Worm (Caenorhabditis elegans): ENCODE results near the gene K06H6.5.

K06H6.5 gene

DNA sequence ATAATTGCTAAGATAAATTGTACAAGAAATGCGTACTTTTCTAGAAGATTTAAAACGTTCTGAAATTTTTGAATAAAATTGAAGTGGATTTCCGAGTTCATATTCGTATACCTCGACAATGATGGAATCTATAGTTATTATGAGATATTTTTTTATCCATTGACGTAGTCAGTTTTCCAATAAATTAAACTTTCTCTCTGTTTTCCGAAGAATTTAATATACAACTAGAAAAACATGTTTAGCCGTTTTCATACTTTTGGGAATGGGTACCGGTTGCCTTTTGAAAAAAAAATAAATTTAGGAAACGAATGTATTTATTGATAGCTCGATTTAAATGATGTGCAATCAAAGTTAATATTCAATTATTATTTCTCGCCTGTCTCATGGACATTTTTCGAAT, 32.7 kb downstream of the K06H6.5 start, which contains the start of gene srw-109:
srw-109 (minus strand) TSS at position 101 of the 400 bp plus-strand sequence.
- TF ChIP-seq F44E2.7 (GFP tag; IDR thresholded peaks at IDR 0.05) (no peak), tag-97 (GFP tag; IDR thresholded peaks at IDR 0.05) (no peak), dve-1 (tag; optimal IDR thresholded peaks at IDR 0.05; ENCODE audit: insufficient read depth) (no peak), nhr-111 (GFP tag; optimal IDR thresholded peaks at IDR 0.05) (no peak), nhr-25 (tag; optimal IDR thresholded peaks at IDR 0.05; ENCODE audit: borderline replicate concordance, insufficient read depth) (no peak), aly-2 (tag; optimal IDR thresholded peaks at IDR 0.05) (no peak), ctbp-1 (GFP tag; IDR thresholded peaks at IDR 0.05) (no peak), T20F7.1 (GFP tag; optimal IDR thresholded peaks at IDR 0.05) (no peak), spr-1 (tag; optimal IDR thresholded peaks at IDR 0.05) (no peak), gei-8 (GFP tag; optimal IDR thresholded peaks at IDR 0.05) (no peak), lin-29 (GFP tag; IDR thresholded peaks at IDR 0.05) (no peak), nhr-41 (GFP tag; IDR thresholded peaks at IDR 0.05) (no peak), R02D3.7 (tag; optimal IDR thresholded peaks at IDR 0.05) (no peak), nhr-11 (tag; optimal IDR thresholded peaks at IDR 0.05) (no peak), unc-62 (GFP tag; optimal IDR thresholded peaks at IDR 0.05 in 1 of 2) (no peak), unc-62 (tag; optimal IDR thresholded peaks at IDR 0.05) (no peak), ceh-62 (tag; optimal IDR thresholded peaks at IDR 0.05) (no peak)

DNA sequence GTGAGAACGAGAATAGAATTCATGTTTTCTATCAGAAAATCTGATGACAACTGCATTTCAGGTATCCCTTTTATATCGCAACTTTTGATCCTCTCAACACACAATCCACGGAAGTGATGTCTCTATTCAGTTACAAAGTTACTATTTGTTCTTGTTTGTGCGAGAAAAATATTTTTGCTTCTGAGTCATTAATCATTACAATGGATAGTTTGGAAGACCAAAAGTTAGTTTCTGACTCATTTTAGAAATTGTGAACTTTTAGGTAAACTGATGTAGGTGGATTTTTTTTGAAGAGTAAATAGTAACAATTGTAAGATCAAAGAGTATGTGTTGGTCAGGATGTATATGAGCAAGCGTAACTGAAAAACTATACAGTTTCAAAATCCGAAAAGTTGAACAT, 33.5 kb downstream of the K06H6.5 start, which contains the start of gene srlf-36:
srlf-36 (minus strand) TSS at position 101 of the 400 bp plus-strand sequence.
- TF ChIP-seq nhr-28 (tag; optimal IDR thresholded peaks at IDR 0.05) (no peak), T20F7.1 (GFP tag; optimal IDR thresholded peaks at IDR 0.05) (no peak), fos-1 (tag; optimal IDR thresholded peaks at IDR 0.05) (no peak), mxl-3 (GFP tag; optimal IDR thresholded peaks at IDR 0.05) (no peak), madf-5 (GFP tag; IDR thresholded peaks at IDR 0.05) (no peak), T26A8.4 (GFP tag; IDR thresholded peaks at IDR 0.05) (no peak), nhr-6 (tag; optimal IDR thresholded peaks at IDR 0.05) (no peak), nhr-41 (GFP tag; IDR thresholded peaks at IDR 0.05) (no peak), nhr-237 (tag; optimal IDR thresholded peaks at IDR 0.05) (no peak), nhr-48 (tag; optimal IDR thresholded peaks at IDR 0.05) (no peak), set-16 (GFP tag; IDR thresholded peaks at IDR 0.05) (no peak), ceh-20 (GFP tag; IDR thresholded peaks at IDR 0.05) (no peak), nhr-11 (tag; optimal IDR thresholded peaks at IDR 0.05) (no peak), pqm-1 (tag; optimal IDR thresholded peaks at IDR 0.05) (no peak)

- TF ChIP-seq snpc-4 (tag; optimal IDR thresholded peaks at IDR 0.05), result no peak
- TF ChIP-seq hlh-30 (tag; optimal IDR thresholded peaks at IDR 0.05; ENCODE audit: insufficient read depth), result peak; percentile 70
- peak; percentile 9 for TF ChIP-seq nhr-28 (tag; optimal IDR thresholded peaks at IDR 0.05)
Observed at ce11 chrV:610217-610616, 34.0 kb downstream of the K06H6.5 start, which contains the start of gene nhr-90. nhr-90 (plus strand) TSS chrV:610512.

ce11 chrV:615275-615674, 39.1 kb downstream of the K06H6.5 start, which contains the start of gene F48G7.13:
F48G7.13 (plus strand) TSS chrV:615575.
- TF ChIP-seq ceh-32 (tag; optimal IDR thresholded peaks at IDR 0.05; ENCODE audit: poor library complexity), result no peak
- TF ChIP-seq aly-2 (tag; optimal IDR thresholded peaks at IDR 0.05), result no peak
- no peak for TF ChIP-seq nhr-11 (tag; optimal IDR thresholded peaks at IDR 0.05)
- TF ChIP-seq daf-16 (GFP tag; optimal IDR thresholded peaks at IDR 0.05), result no peak
- peak; percentile 55 for TF ChIP-seq daf-16 (tag; optimal IDR thresholded peaks at IDR 0.05)
- no peak for TF ChIP-seq egl-43 (GFP tag; IDR thresholded peaks at IDR 0.05)
- no peak for TF ChIP-seq daf-8 (GFP tag; IDR thresholded peaks at IDR 0.05)

DNA sequence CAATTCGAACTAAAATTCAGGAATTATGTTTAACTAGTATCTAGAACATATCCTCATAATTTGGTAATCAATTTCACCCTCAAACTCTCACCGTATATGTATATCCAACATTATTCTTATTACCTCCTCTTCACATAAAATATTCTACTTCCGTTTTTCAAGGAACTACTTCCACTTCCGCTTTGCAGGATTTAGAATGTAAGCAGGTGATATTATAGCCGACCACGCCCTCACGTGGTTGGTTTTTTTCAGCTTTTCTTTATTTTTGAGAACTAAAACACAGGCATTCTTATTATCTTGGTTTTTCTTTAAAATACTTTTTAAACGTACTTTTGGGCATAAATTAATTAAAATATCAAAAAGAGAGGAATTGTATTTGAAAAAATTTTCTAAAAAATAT, 41.7 kb downstream of the K06H6.5 start:
- no peak for TF ChIP-seq ceh-44 (GFP tag; IDR thresholded peaks at IDR 0.05)
- TF ChIP-seq saeg-2 (GFP tag; IDR thresholded peaks at IDR 0.05), result no peak
- peak; percentile 12 for TF ChIP-seq nhr-11 (tag; optimal IDR thresholded peaks at IDR 0.05)
- TF ChIP-seq ama-1 (optimal IDR thresholded peaks at IDR 0.05), result no peak
- no peak for TF ChIP-seq dmd-6 (GFP tag; IDR thresholded peaks at IDR 0.05)

All from whole organism, L4 larva.